Fruit fly (Drosophila melanogaster) whole organism, embryonic: ENCODE data around the gene UQCR-Q.
A peak's percentile ranks its signal among the peaks of the same experiment; 100 is the strongest.

Source experiments
- BtbVII ChIP-seq: fragments of 200-800 bp; sonication (Bioruptor generic); optimal IDR thresholded peaks from 3 replicates; lab custom pipeline; 2017; ENCODE audit warnings: missing biosample characterization, mild to moderate bottlenecking, missing genetic modification characterization
- CG10979 ChIP-seq: fragments of 200-800 bp; sonication (Bioruptor generic); optimal IDR thresholded peaks from 2 replicates; lab custom pipeline; 2018; ENCODE audit warnings: missing biosample characterization, mild to moderate bottlenecking, missing genetic modification characterization, moderate library complexity
- CG11093 ChIP-seq: fragments of 200-800 bp; sonication (Bioruptor generic); IDR thresholded peaks from 3 replicates; pipeline ENCODE4 v1.3.6; 2022; ENCODE audit warnings: missing biosample characterization, missing genetic modification characterization
- CG11504 ChIP-seq: fragments of 200-800 bp; sonication (Bioruptor generic); optimal IDR thresholded peaks from 3 replicates; lab custom pipeline; 2019; ENCODE audit warnings: missing biosample characterization, mild to moderate bottlenecking, missing genetic modification characterization, moderate library complexity
- CG12299 ChIP-seq: fragments of 200-800 bp; sonication (Bioruptor generic); optimal IDR thresholded peaks from 2 replicates; lab custom pipeline; 2018; ENCODE audit warnings: missing biosample characterization, mild to moderate bottlenecking, missing genetic modification characterization
- CG14014 ChIP-seq: fragments of 200-800 bp; sonication (Bioruptor generic); IDR thresholded peaks from 2 replicates; pipeline ENCODE4 v1.3.6; 2022; ENCODE audit warnings: missing biosample characterization, missing genetic modification characterization
- CG16815 ChIP-seq: fragments of 200-800 bp; sonication (Bioruptor generic); optimal IDR thresholded peaks from 3 replicates; lab custom pipeline; 2017; ENCODE audit warnings: missing biosample characterization, mild to moderate bottlenecking, missing genetic modification characterization
- CG17385 ChIP-seq: fragments of 200-800 bp; sonication (Bioruptor generic); optimal IDR thresholded peaks from 3 replicates; lab custom pipeline; 2018; ENCODE audit warnings: missing biosample characterization, mild to moderate bottlenecking, missing genetic modification characterization
- CG18476 ChIP-seq: fragments of 200-800 bp; sonication (Bioruptor generic); optimal IDR thresholded peaks from 2 replicates; lab custom pipeline; 2016; ENCODE audit warnings: missing biosample characterization, mild to moderate bottlenecking, missing genetic modification characterization
- CG2202 ChIP-seq: fragments of 200-800 bp; sonication (Bioruptor generic); optimal IDR thresholded peaks from 2 replicates; lab custom pipeline; 2018; ENCODE audit warnings: missing biosample characterization, mild to moderate bottlenecking, missing genetic modification characterization
- CG2712 ChIP-seq: fragments of 200-800 bp; optimal IDR thresholded peaks from 3 replicates; lab custom pipeline; 2019; ENCODE audit warnings: missing biosample characterization, mild to moderate bottlenecking, missing genetic modification characterization, moderate library complexity
- CG30020 ChIP-seq: fragments of 200-800 bp; optimal IDR thresholded peaks from 2 replicates; lab custom pipeline; 2019; ENCODE audit warnings: missing biosample characterization, mild to moderate bottlenecking, missing genetic modification characterization, moderate library complexity
- CG31388 ChIP-seq: fragments of 200-800 bp; sonication (Bioruptor generic); optimal IDR thresholded peaks from 2 replicates; lab custom pipeline; 2016; ENCODE audit warnings: missing biosample characterization, missing genetic modification characterization
- CG3838 ChIP-seq: fragments of 200-800 bp; sonication (Bioruptor generic); optimal IDR thresholded peaks from 3 replicates; lab custom pipeline; 2016; ENCODE audit warnings: missing biosample characterization, missing genetic modification characterization
- CG42726 ChIP-seq: fragments of 200-800 bp; sonication (Bioruptor generic); IDR thresholded peaks from 2 replicates; pipeline ENCODE4 v1.3.6; 2022; ENCODE audit warnings: missing biosample characterization, missing genetic modification characterization; ENCODE audit not compliant: partially characterized antibody
- CG4854 ChIP-seq: fragments of 200-800 bp; sonication (Bioruptor generic); optimal IDR thresholded peaks from 2 replicates; lab custom pipeline; 2016; ENCODE audit warnings: missing biosample characterization, missing genetic modification characterization, inconsistent platforms
- CG6272 ChIP-seq: fragments of 200-800 bp; sonication (Bioruptor generic); IDR thresholded peaks from 2 replicates; pipeline ENCODE4 v1.3.6; 2022; ENCODE audit warnings: missing biosample characterization, missing genetic modification characterization
- CG8290 ChIP-seq, 3 experiments: fragments of 200-800 bp; sonication (Bioruptor generic); optimal IDR thresholded peaks; 2 replicates each; lab custom pipeline; 2016 to 2019; ENCODE audit warnings: missing biosample characterization in 3 of 3, missing genetic modification characterization in 3 of 3, mild to moderate bottlenecking in 2 of 3, moderate library complexity in 1 of 3
- CG8478 ChIP-seq: fragments of >200 bp; optimal IDR thresholded peaks from 2 replicates; lab custom pipeline; 2018
- CG8765 ChIP-seq: fragments of 200-800 bp; sonication (Bioruptor generic); IDR thresholded peaks from 2 replicates; pipeline ENCODE4 v1.3.6; 2022; ENCODE audit warnings: missing biosample characterization, missing genetic modification characterization
- CG9727 ChIP-seq: fragments of 200-800 bp; sonication (Bioruptor generic); optimal IDR thresholded peaks from 3 replicates; lab custom pipeline; 2017; ENCODE audit warnings: missing biosample characterization, mild to moderate bottlenecking, missing genetic modification characterization
- CG9876 ChIP-seq: fragments of 200-800 bp; sonication (Bioruptor generic); optimal IDR thresholded peaks from 2 replicates; lab custom pipeline; 2016; ENCODE audit warnings: missing biosample characterization, missing genetic modification characterization
- Dp ChIP-seq: fragments of 200-800 bp; sonication (Bioruptor generic); optimal IDR thresholded peaks from 2 replicates; lab custom pipeline; 2018; ENCODE audit warnings: missing biosample characterization, mild to moderate bottlenecking, missing genetic modification characterization, moderate library complexity
- Hey ChIP-seq: fragments of 200-800 bp; sonication (Bioruptor generic); optimal IDR thresholded peaks from 3 replicates; lab custom pipeline; 2018; ENCODE audit warnings: missing biosample characterization, mild to moderate bottlenecking, missing genetic modification characterization
- Oaz ChIP-seq: fragments of 200-800 bp; sonication (Bioruptor generic); IDR thresholded peaks from 2 replicates; pipeline ENCODE4 v1.3.6; 2022; ENCODE audit warnings: missing biosample characterization, missing genetic modification characterization
- Ptx1 ChIP-seq: fragments of 200-800 bp; sonication (Bioruptor generic); IDR thresholded peaks from 2 replicates; pipeline ENCODE4 v1.3.6; 2022; ENCODE audit warnings: missing biosample characterization, missing genetic modification characterization
- al ChIP-seq: fragments of 200-800 bp; sonication (Bioruptor generic); IDR thresholded peaks from 2 replicates; pipeline ENCODE4 v1.3.6; 2022; ENCODE audit warnings: missing biosample characterization, missing genetic modification characterization
- bowl ChIP-seq: fragments of 200-800 bp; sonication (Bioruptor generic); IDR thresholded peaks from 2 replicates; pipeline ENCODE4 v1.3.6; 2022; ENCODE audit warnings: missing biosample characterization, missing genetic modification characterization
- ewg ChIP-seq: fragments of 200-800 bp; sonication (Bioruptor generic); optimal IDR thresholded peaks from 3 replicates; lab custom pipeline; 2017; ENCODE audit warnings: mild to moderate bottlenecking, missing biosample characterization, missing genetic modification reagents, missing genetic modification characterization
- exex ChIP-seq: fragments of 200-800 bp; sonication (Bioruptor generic); optimal IDR thresholded peaks from 4 replicates; lab custom pipeline; 2018; ENCODE audit warnings: missing biosample characterization, mild to moderate bottlenecking, missing genetic modification characterization, moderate library complexity
- fd102C ChIP-seq: fragments of 200-800 bp; sonication (Bioruptor generic); optimal IDR thresholded peaks from 2 replicates; lab custom pipeline; 2018; ENCODE audit warnings: missing biosample characterization, mild to moderate bottlenecking, missing genetic modification characterization, moderate library complexity
- gcm2 ChIP-seq: fragments of 200-800 bp; sonication (Bioruptor generic); optimal IDR thresholded peaks from 2 replicates; lab custom pipeline; 2016; ENCODE audit warnings: missing biosample characterization, missing genetic modification characterization
- gsb ChIP-seq: fragments of 200-800 bp; sonication (Bioruptor generic); IDR thresholded peaks from 2 replicates; pipeline ENCODE4 v1.3.6; 2022; ENCODE audit warnings: missing biosample characterization, missing genetic modification characterization
- lov ChIP-seq, 2 experiments: fragments of 200-800 bp in 1 of 2; fragments of >200 bp in 1 of 2; sonication (Bioruptor generic) in 1 of 2; IDR thresholded peaks in 1 of 2; optimal IDR thresholded peaks in 1 of 2; 2 replicates in 1 of 2; 3 replicates in 1 of 2; pipeline versions ENCODE4 v1.3.6 to Lab custom; 2017 to 2022; ENCODE audit warnings: missing biosample characterization in 1 of 2, missing genetic modification characterization in 1 of 2
- nau ChIP-seq: fragments of 200-800 bp; sonication (Bioruptor generic); optimal IDR thresholded peaks from 3 replicates; lab custom pipeline; 2017; ENCODE audit warnings: missing biosample characterization, mild to moderate bottlenecking, missing genetic modification characterization, missing genetic modification reagents
- odd ChIP-seq: fragments of 200-800 bp; sonication (Bioruptor generic); optimal IDR thresholded peaks from 2 replicates; lab custom pipeline; 2017; ENCODE audit warnings: missing biosample characterization, mild to moderate bottlenecking, missing genetic modification characterization
- phol ChIP-seq: fragments of 200-800 bp; sonication (Bioruptor generic); optimal IDR thresholded peaks from 3 replicates; lab custom pipeline; 2018; ENCODE audit warnings: missing biosample characterization, mild to moderate bottlenecking, missing genetic modification characterization, moderate library complexity
- sc ChIP-seq, 3 experiments: fragments of >200 bp in 2 of 3; fragments of 200-800 bp in 1 of 3; sonication (Bioruptor generic) in 1 of 3; optimal IDR thresholded peaks; 2 replicates in 2 of 3; 3 replicates in 1 of 3; lab custom pipeline; 2017; ENCODE audit warnings: mild to moderate bottlenecking in 1 of 3, missing biosample characterization in 1 of 3, missing genetic modification characterization in 1 of 3, missing genetic modification reagents in 1 of 3
- seq ChIP-seq: fragments of 200-800 bp; sonication (Bioruptor generic); IDR thresholded peaks from 2 replicates; pipeline ENCODE4 v1.3.6; 2022; ENCODE audit warnings: missing biosample characterization, missing genetic modification characterization
- slou ChIP-seq: fragments of 200-800 bp; sonication (Bioruptor generic); optimal IDR thresholded peaks from 3 replicates; lab custom pipeline; 2016; ENCODE audit warnings: missing biosample characterization, missing genetic modification characterization
- sr ChIP-seq: fragments of 200-800 bp; sonication (Bioruptor generic); IDR thresholded peaks from 3 replicates; pipeline ENCODE4 v1.3.6; 2022; ENCODE audit warnings: missing biosample characterization, missing genetic modification characterization
- stwl ChIP-seq: fragments of 200-800 bp; sonication (Bioruptor generic); optimal IDR thresholded peaks from 3 replicates; lab custom pipeline; 2018; ENCODE audit warnings: missing biosample characterization, mild to moderate bottlenecking, missing genetic modification characterization, moderate library complexity
- tgo ChIP-seq: fragments of 200-800 bp; sonication (Bioruptor generic); IDR thresholded peaks from 3 replicates; pipeline ENCODE4 v1.3.6; 2022; ENCODE audit warnings: missing biosample characterization, missing genetic modification characterization
- tin ChIP-seq: fragments of 200-800 bp; sonication (Bioruptor generic); optimal IDR thresholded peaks from 3 replicates; lab custom pipeline; 2016; ENCODE audit warnings: missing biosample characterization, missing genetic modification characterization
- tna ChIP-seq: fragments of 200-800 bp; sonication (Bioruptor generic); IDR thresholded peaks from 2 replicates; pipeline ENCODE4 v1.3.6; 2022; ENCODE audit warnings: missing biosample characterization, missing genetic modification characterization; ENCODE audit not compliant: partially characterized antibody
- unc-4 ChIP-seq: fragments of 200-800 bp; sonication (Bioruptor generic); IDR thresholded peaks from 2 replicates; pipeline ENCODE4 v1.3.6; 2022; ENCODE audit warnings: missing biosample characterization, missing genetic modification characterization; ENCODE audit not compliant: partially characterized antibody
- vvl ChIP-seq: fragments of 200-800 bp; sonication (Bioruptor generic); IDR thresholded peaks from 2 replicates; pipeline ENCODE4 v1.3.6; 2022; ENCODE audit warnings: missing biosample characterization, missing genetic modification characterization
- wdn ChIP-seq: fragments of 200-800 bp; sonication (Bioruptor generic); IDR thresholded peaks from 2 replicates; pipeline ENCODE4 v1.3.6; 2022; ENCODE audit warnings: missing biosample characterization, missing genetic modification characterization
- z ChIP-seq: fragments of 200-800 bp; sonication (Bioruptor generic); IDR thresholded peaks from 3 replicates; pipeline ENCODE4 v1.3.6; 2022; ENCODE audit warnings: missing biosample characterization, missing genetic modification characterization
- zfh2 ChIP-seq: fragments of 200-800 bp; sonication (Bioruptor generic); optimal IDR thresholded peaks from 2 replicates; lab custom pipeline; 2016; ENCODE audit warnings: missing biosample characterization, missing genetic modification characterization

The UQCR-Q gene

DNA sequence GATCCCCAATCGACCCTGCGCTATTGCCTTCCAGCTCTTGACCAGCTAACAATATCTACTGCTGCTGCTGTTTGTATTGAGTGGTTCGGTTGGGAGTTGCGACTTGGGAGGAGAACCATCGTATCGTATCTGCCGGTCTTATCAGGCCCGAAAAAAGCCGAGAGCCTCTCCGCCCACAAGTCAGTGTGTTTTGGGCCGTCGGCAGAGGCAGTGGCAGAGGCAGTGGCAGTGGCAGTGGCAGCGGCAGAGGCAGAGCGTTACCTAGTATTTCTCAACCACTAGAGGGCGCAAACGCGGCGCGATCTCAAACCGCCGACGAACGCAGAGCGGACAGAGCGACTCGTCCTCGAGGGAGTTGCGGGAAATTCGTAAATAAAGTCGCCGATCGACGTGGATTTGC is 4.5 kb upstream of the UQCR-Q start, which contains the start of gene SecCl (continued):
- no peak for TF ChIP-seq Oaz
- TF ChIP-seq CG2202 (tag; lab: Kevin White, UChicago) = no peak
- no peak for TF ChIP-seq CG11093
- no peak for TF ChIP-seq tgo (GFP tag; lab: Robert Waterston, UW)
- TF ChIP-seq phol = no peak
- TF ChIP-seq CG9876 (GFP tag; lab: Kevin White, UChicago) = no peak
- no peak for TF ChIP-seq sr (GFP tag; lab: Robert Waterston, UW)
- no peak for TF ChIP-seq tna (GFP tag; lab: Robert Waterston, UW)
- no peak for TF ChIP-seq CG16815
- no peak for TF ChIP-seq odd (GFP tag; lab: Kevin White, UChicago)
- TF ChIP-seq Dp (GFP tag; lab: Kevin White, UChicago) = no peak
- no peak for TF ChIP-seq CG17385 (GFP tag; lab: Kevin White, UChicago)
- no peak for TF ChIP-seq al
- TF ChIP-seq CG30020 = no peak
- no peak for TF ChIP-seq tin (GFP tag; lab: Kevin White, UChicago)
- no peak for TF ChIP-seq gcm2 (GFP tag; lab: Kevin White, UChicago)
- no peak for TF ChIP-seq Hey (tag; lab: Kevin White, UChicago)
- TF ChIP-seq CG8290 (GFP tag; optimal IDR thresholded peaks at IDR 0.05; lab: Kevin White, UChicago) = peak; percentile 100
- TF ChIP-seq CG8290 (tag; optimal IDR thresholded peaks at IDR 0.05; lab: Kevin White, UChicago) = peak; percentile 63 to 95
- no peak for TF ChIP-seq CG9727 (GFP tag; lab: Kevin White, UChicago)
- TF ChIP-seq ewg (GFP tag; lab: Kevin White, UChicago) = no peak
- no peak for TF ChIP-seq sc (optimal IDR thresholded peaks at IDR 0.05; lab: Kevin White, UChicago)
- TF ChIP-seq sc (GFP tag; optimal IDR thresholded peaks at IDR 0.05; lab: Kevin White, UChicago) = no peak
- no peak for TF ChIP-seq wdn (GFP tag; lab: Robert Waterston, UW)
- TF ChIP-seq CG42726 (GFP tag; lab: Robert Waterston, UW) = no peak
- TF ChIP-seq CG6272 = no peak
- TF ChIP-seq fd102C = no peak
- no peak for TF ChIP-seq CG8765 (GFP tag; lab: Robert Waterston, UW)
- no peak for TF ChIP-seq seq (GFP tag; lab: Robert Waterston, UW)
- TF ChIP-seq BtbVII (GFP tag; lab: Kevin White, UChicago) = no peak
- no peak for TF ChIP-seq slou (GFP tag; lab: Kevin White, UChicago)
- TF ChIP-seq CG18476 (GFP tag; lab: Kevin White, UChicago) = no peak
- peak; percentile 63; the same call in 1 of the 3 replicates for TF ChIP-seq z (GFP tag; lab: Robert Waterston, UW)
- no peak for TF ChIP-seq CG12299 (tag; lab: Kevin White, UChicago)
- TF ChIP-seq CG14014 = no peak
- TF ChIP-seq CG11504 (tag; lab: Kevin White, UChicago) = no peak
- TF ChIP-seq lov (optimal IDR thresholded peaks at IDR 0.05; lab: Kevin White, UChicago) = no peak
- TF ChIP-seq lov (GFP tag; IDR thresholded peaks at IDR 0.05; lab: Robert Waterston, UW) = 0 out of 3 replicates have a peak, but pooled peaks have one; percentile 20
- no peak for TF ChIP-seq CG10979
- no peak for TF ChIP-seq gsb (GFP tag; lab: Robert Waterston, UW)
- TF ChIP-seq Ptx1 (GFP tag; lab: Robert Waterston, UW) = no peak
- TF ChIP-seq exex (tag; lab: Kevin White, UChicago) = peak; percentile 31
- no peak for TF ChIP-seq CG31388
- TF ChIP-seq vvl (GFP tag; lab: Robert Waterston, UW) = no peak
- no peak for TF ChIP-seq CG4854 (GFP tag; lab: Kevin White, UChicago)
- TF ChIP-seq bowl (GFP tag; lab: Robert Waterston, UW) = 0 out of 2 replicates have a peak, but pooled peaks have one; percentile 5
- TF ChIP-seq CG3838 (GFP tag; lab: Kevin White, UChicago) = no peak
- TF ChIP-seq CG2712 (tag; lab: Kevin White, UChicago) = no peak
- no peak for TF ChIP-seq unc-4 (GFP tag; lab: Robert Waterston, UW)
- TF ChIP-seq zfh2 (GFP tag; lab: Kevin White, UChicago) = no peak
- no peak for TF ChIP-seq nau (GFP tag; lab: Kevin White, UChicago)
- no peak for TF ChIP-seq stwl (tag; lab: Kevin White, UChicago)
- no peak for TF ChIP-seq CG8478 (lab: Kevin White, UChicago)
